Worm (Caenorhabditis elegans) whole organism, early embryonic: ENCODE measurements around the gene C30F2.2.

Experiments used
- B0310.2 ChIP-seq: sonication (generic microtip); optimal IDR thresholded peaks from 2 replicates; lab custom pipeline; 2016; ENCODE audit warnings: mild to moderate bottlenecking, missing genetic modification characterization, missing compliant biosample characterization
- F13C5.2 ChIP-seq: sonication (generic microtip); optimal IDR thresholded peaks from 2 replicates; lab custom pipeline; 2017; ENCODE audit warnings: mild to moderate bottlenecking, missing genetic modification characterization, inconsistent platforms, missing compliant biosample characterization
- aly-1 ChIP-seq: sonication (generic microtip); optimal IDR thresholded peaks from 2 replicates; lab custom pipeline; 2016; ENCODE audit warnings: missing genetic modification characterization, missing compliant biosample characterization
- ama-1 ChIP-seq: fragments of 150-350 bp; optimal IDR thresholded peaks from 2 replicates; lab custom pipeline; 2014
- ceh-13 ChIP-seq: fragments of 200-800 bp; sonication (Bioruptor generic); optimal IDR thresholded peaks from 2 replicates; lab custom pipeline; 2018; ENCODE audit warnings: mild to moderate bottlenecking, missing genetic modification characterization, missing compliant biosample characterization
- ceh-36 ChIP-seq: sonication (generic microtip); optimal IDR thresholded peaks from 2 replicates; lab custom pipeline; 2016; ENCODE audit warnings: missing genetic modification characterization, inconsistent platforms, missing compliant biosample characterization
- ets-7 ChIP-seq: sonication (generic microtip); optimal IDR thresholded peaks from 2 replicates; lab custom pipeline; 2016; ENCODE audit warnings: missing genotype, missing genetic modification characterization, missing compliant biosample characterization
- flt-1 ChIP-seq: fragments of 200-800 bp; sonication (Bioruptor generic); IDR thresholded peaks from 2 replicates; pipeline ENCODE4 v1.3.6; 2022; ENCODE audit warnings: missing genetic modification characterization, missing compliant biosample characterization
- hmbx-1 ChIP-seq: sonication (generic microtip); optimal IDR thresholded peaks from 2 replicates; lab custom pipeline; 2016; ENCODE audit warnings: mild to moderate bottlenecking, missing genetic modification characterization, missing compliant biosample characterization
- hmg-4 ChIP-seq: fragments of 200-800 bp; sonication (Bioruptor generic); optimal IDR thresholded peaks from 2 replicates; lab custom pipeline; 2018; ENCODE audit warnings: mild to moderate bottlenecking, missing genetic modification characterization, missing compliant biosample characterization
- hnd-1 ChIP-seq: sonication (generic microtip); optimal IDR thresholded peaks from 2 replicates; lab custom pipeline; 2016; ENCODE audit warnings: missing genetic modification characterization, missing compliant biosample characterization
- pes-1 ChIP-seq: fragments of 200-800 bp; sonication (Bioruptor generic); IDR thresholded peaks from 2 replicates; pipeline ENCODE4 v1.3.6; 2022; ENCODE audit warnings: missing genetic modification reagents, missing genetic modification characterization, missing compliant biosample characterization
- scrt-1 ChIP-seq: fragments of 200-800 bp; sonication (Bioruptor generic); IDR thresholded peaks from 2 replicates; pipeline ENCODE4 v1.3.6; 2022; ENCODE audit warnings: missing genetic modification characterization, missing compliant biosample characterization
- sea-1 ChIP-seq: fragments of 200-800 bp; sonication (Bioruptor generic); conservative IDR thresholded peaks from 2 replicates; pipeline ENCODE4 v1.3.6; 2022; ENCODE audit warnings: missing genetic modification characterization, missing compliant biosample characterization
- tbx-11 ChIP-seq: fragments of 200-800 bp; sonication (Bioruptor generic); IDR thresholded peaks from 2 replicates; pipeline ENCODE4 v1.3.6; 2022; ENCODE audit warnings: missing genetic modification characterization, missing compliant biosample characterization
- tbx-37 ChIP-seq: fragments of 200-800 bp; sonication (Bioruptor generic); conservative IDR thresholded peaks from 2 replicates; pipeline ENCODE4 v1.3.6; 2022; ENCODE audit warnings: missing genetic modification reagents, missing genetic modification characterization, missing compliant biosample characterization
- tra-4 ChIP-seq: sonication (generic microtip); optimal IDR thresholded peaks from 2 replicates; lab custom pipeline; 2017; ENCODE audit warnings: missing genetic modification characterization, missing compliant biosample characterization

C30F2.2 gene

ce11 chrX:16049573-16049972, 35.4 kb downstream of the C30F2.2 start, which contains the start of gene cpd-2:
Gene cpd-2, plus strand, starts transcription at chrX:16049873.
- no peak for TF ChIP-seq tra-4
- TF ChIP-seq F13C5.2 = no peak
- no peak for TF ChIP-seq tbx-11
- no peak for TF ChIP-seq scrt-1
- no peak for TF ChIP-seq ceh-36
- no peak for TF ChIP-seq ets-7 (tag; lab: Kevin White, UChicago)
- no peak for TF ChIP-seq hmbx-1 (tag; lab: Kevin White, UChicago)
- TF ChIP-seq pes-1 (GFP tag; lab: Robert Waterston, UW) = no peak
- no peak for TF ChIP-seq ama-1
- no peak for TF ChIP-seq flt-1 (GFP tag; lab: Robert Waterston, UW)
- no peak for TF ChIP-seq ceh-13 (GFP tag; lab: Kevin White, UChicago)
- no peak for TF ChIP-seq hnd-1 (tag; lab: Kevin White, UChicago)
- TF ChIP-seq sea-1 (GFP tag; lab: Robert Waterston, UW) = no peak
- no peak for TF ChIP-seq tbx-37
- no peak for TF ChIP-seq B0310.2 (tag; lab: Kevin White, UChicago)
- no peak for TF ChIP-seq hmg-4 (GFP tag; lab: Kevin White, UChicago)

- TF ChIP-seq ceh-36 (no peak), F13C5.2 (no peak), hmbx-1 (tag; lab: Kevin White, UChicago) (no peak), hmg-4 (GFP tag; lab: Kevin White, UChicago) (no peak), tra-4 (no peak), ama-1 (no peak)
Observed at ce11 chrX:16046379-16046778, 38.6 kb downstream of the C30F2.2 start.

- TF ChIP-seq tbx-37 = no peak
Observed at ce11 chrX:16044325-16044724, 40.7 kb downstream of the C30F2.2 start.

- TF ChIP-seq ama-1 = no peak
- TF ChIP-seq F13C5.2 = no peak
- TF ChIP-seq aly-1 (tag; lab: Kevin White, UChicago) = no peak
- TF ChIP-seq ceh-36 = no peak
- TF ChIP-seq tra-4 = no peak
- no peak for TF ChIP-seq tbx-37
- no peak for TF ChIP-seq pes-1 (GFP tag; lab: Robert Waterston, UW)
- no peak for TF ChIP-seq hmg-4 (GFP tag; lab: Kevin White, UChicago)
- no peak for TF ChIP-seq flt-1 (GFP tag; lab: Robert Waterston, UW)
Observed at ce11 chrX:16042480-16042879, 42.5 kb downstream of the C30F2.2 start.

ce11 chrX:16041808-16042207, 43.2 kb downstream of the C30F2.2 start:
- TF ChIP-seq ets-7 (tag; lab: Kevin White, UChicago) (no peak), ceh-13 (GFP tag; lab: Kevin White, UChicago) (no peak), hmbx-1 (tag; lab: Kevin White, UChicago) (no peak), tbx-11 (no peak), tbx-37 (no peak), B0310.2 (tag; lab: Kevin White, UChicago) (no peak), scrt-1 (no peak), ama-1 (no peak), hmg-4 (GFP tag; lab: Kevin White, UChicago) (no peak), F13C5.2 (no peak), hnd-1 (tag; lab: Kevin White, UChicago) (no peak), pes-1 (GFP tag; lab: Robert Waterston, UW) (no peak), sea-1 (GFP tag; lab: Robert Waterston, UW) (no peak), aly-1 (tag; lab: Kevin White, UChicago) (no peak), tra-4 (no peak), flt-1 (GFP tag; lab: Robert Waterston, UW) (no peak), ceh-36 (no peak)

- TF ChIP-seq F13C5.2 = peak; percentile 15
- 0 out of 2 replicates have a peak, but pooled peaks have one; percentile 22 for TF ChIP-seq sea-1 (GFP tag; lab: Robert Waterston, UW)
- peak; percentile 2 for TF ChIP-seq aly-1 (tag; lab: Kevin White, UChicago)
- TF ChIP-seq hnd-1 (tag; lab: Kevin White, UChicago) = no peak
- TF ChIP-seq hmbx-1 (tag; lab: Kevin White, UChicago) = no peak
- TF ChIP-seq ceh-36 = peak; percentile 36
- peak; percentile 84 for TF ChIP-seq hmg-4 (GFP tag; lab: Kevin White, UChicago)
- TF ChIP-seq flt-1 (GFP tag; lab: Robert Waterston, UW) = no peak
- peak; percentile 42; the same call in 1 of the 2 replicates for TF ChIP-seq pes-1 (GFP tag; lab: Robert Waterston, UW)
- no peak for TF ChIP-seq ets-7 (tag; lab: Kevin White, UChicago)
Observed at ce11 chrX:16040207-16040716, 44.8 kb downstream of the C30F2.2 start, which contains the start of gene B0395.3. Gene B0395.3, minus strand, starts transcription at chrX:16040257.

ce11 chrX:16039173-16039572, 45.8 kb downstream of the C30F2.2 start:
- TF ChIP-seq ceh-36 (no peak), B0310.2 (tag; lab: Kevin White, UChicago) (no peak), ceh-13 (GFP tag; lab: Kevin White, UChicago) (no peak), hmg-4 (GFP tag; lab: Kevin White, UChicago) (no peak), tbx-37 (no peak), ama-1 (no peak), ets-7 (tag; lab: Kevin White, UChicago) (no peak), tra-4 (no peak), hnd-1 (tag; lab: Kevin White, UChicago) (no peak), flt-1 (GFP tag; lab: Robert Waterston, UW) (no peak)

ce11 chrX:16030506-16030905, 54.5 kb downstream of the C30F2.2 start, which contains the start of gene mboa-1:
Gene mboa-1, plus strand, starts transcription at chrX:16030806.
- TF ChIP-seq pes-1 (GFP tag; lab: Robert Waterston, UW) (no peak), ets-7 (tag; lab: Kevin White, UChicago) (no peak), scrt-1 (no peak), tbx-37 (no peak)
